Fruit fly (Drosophila melanogaster) whole organism, adult: ENCODE results near the gene udt.

Experiments
- CG5204 ChIP-seq: fragments of 200-800 bp; sonication (Bioruptor generic); optimal IDR thresholded peaks from 2 replicates; lab custom pipeline; 2016; ENCODE audit warnings: missing biosample characterization, missing genetic modification characterization
- CG7045 ChIP-seq: fragments of 200-800 bp; sonication (Bioruptor generic); optimal IDR thresholded peaks from 2 replicates; lab custom pipeline; 2017; ENCODE audit warnings: missing biosample characterization, mild to moderate bottlenecking, missing genetic modification characterization
- Crg-1 ChIP-seq: fragments of 200-800 bp; sonication (Bioruptor generic); optimal IDR thresholded peaks from 2 replicates; lab custom pipeline; 2016; ENCODE audit warnings: missing biosample characterization, missing genetic modification characterization
- Hr96 ChIP-seq: fragments of 200-800 bp; sonication (Bioruptor generic); optimal IDR thresholded peaks from 2 replicates; lab custom pipeline; 2016; ENCODE audit warnings: missing biosample characterization, missing genetic modification characterization
- cic ChIP-seq: fragments of 200-800 bp; sonication (Bioruptor generic); optimal IDR thresholded peaks from 2 replicates; lab custom pipeline; 2017; ENCODE audit warnings: missing biosample characterization, mild to moderate bottlenecking, missing genetic modification characterization, moderate library complexity

DNA sequence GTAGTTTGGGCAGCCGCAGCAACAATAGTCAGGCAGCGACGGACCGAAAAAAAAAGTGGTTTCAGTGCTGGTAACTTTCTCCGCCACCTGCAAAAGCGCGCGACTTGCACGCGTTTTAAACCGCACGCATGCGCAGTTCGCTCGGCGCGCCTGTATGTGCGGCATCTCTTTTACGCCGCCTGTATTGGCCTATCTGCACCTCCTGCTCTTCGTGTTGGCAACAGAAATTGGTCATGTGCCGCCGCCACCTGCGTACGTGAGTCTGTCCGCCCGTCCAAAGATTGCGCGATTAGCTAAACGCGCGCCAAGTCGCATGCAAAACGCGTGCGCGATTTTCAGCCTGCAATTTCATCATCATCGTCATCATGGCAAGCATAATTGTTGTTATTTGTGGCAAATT lies 27.4 kb downstream of the udt start:
- TF ChIP-seq cic (GFP tag; lab: Kevin White, UChicago) = no peak
- no peak for TF ChIP-seq Hr96 (GFP tag; lab: Kevin White, UChicago)
- no peak for TF ChIP-seq CG5204 (GFP tag; lab: Kevin White, UChicago)
- no peak for TF ChIP-seq CG7045 (GFP tag; lab: Kevin White, UChicago)
- no peak for TF ChIP-seq Crg-1 (GFP tag; lab: Kevin White, UChicago)
